Worm (Caenorhabditis elegans) whole organism, L4 larva: ENCODE data around the gene dyf-11.

Experiments
- D1046.2 ChIP-seq: fragments of 200-800 bp; sonication (Bioruptor generic); IDR thresholded peaks from 2 replicates; pipeline ENCODE4 v1.3.6; 2022; ENCODE audit warnings: missing genetic modification characterization, missing compliant biosample characterization
- F26F4.8 ChIP-seq: fragments of 200-800 bp; sonication (Bioruptor generic); conservative IDR thresholded peaks from 2 replicates; pipeline ENCODE4 v1.3.6; 2022; ENCODE audit warnings: missing genetic modification characterization, missing compliant biosample characterization
- F49E8.2 ChIP-seq: sonication (generic microtip); optimal IDR thresholded peaks from 2 replicates; lab custom pipeline; 2016; ENCODE audit warnings: missing compliant biosample characterization, mild to moderate bottlenecking, missing genetic modification characterization, borderline replicate concordance
- R02D3.7 ChIP-seq: fragments of 150-350 bp; sonication (generic microtip); optimal IDR thresholded peaks from 3 replicates; lab custom pipeline; 2014; ENCODE audit warnings: missing biosample characterization, missing genetic modification characterization
- ZK337.2 ChIP-seq: fragments of 200-800 bp; sonication (Bioruptor generic); IDR thresholded peaks from 2 replicates; pipeline ENCODE4 v1.3.6; 2022; ENCODE audit warnings: missing genetic modification reagents, missing genetic modification characterization, missing compliant biosample characterization
- ZK546.5 ChIP-seq, 2 experiments: sonication (generic microtip); optimal IDR thresholded peaks; 2 replicates each; lab custom pipeline; 2017; ENCODE audit warnings: missing biosample characterization in 2 of 2, missing genetic modification characterization in 2 of 2
- aha-1 ChIP-seq: fragments of 150-350 bp; peaks from one replicate; lab custom pipeline; 2014; ENCODE audit warnings: missing biosample characterization, missing genetic modification characterization
- arid-1 ChIP-seq: fragments of 200-800 bp; sonication (Bioruptor generic); conservative IDR thresholded peaks from 2 replicates; pipeline ENCODE4 v1.3.6; 2022; ENCODE audit warnings: missing genetic modification reagents, missing genetic modification characterization, missing compliant biosample characterization
- attf-4 ChIP-seq: sonication (generic microtip); optimal IDR thresholded peaks from 3 replicates; lab custom pipeline; 2017; ENCODE audit warnings: missing biosample characterization, missing genetic modification characterization
- ceh-28 ChIP-seq: fragments of 150-350 bp; optimal IDR thresholded peaks from 2 replicates; lab custom pipeline; 2014; ENCODE audit warnings: missing biosample characterization, missing genetic modification reagents, missing genetic modification characterization
- ceh-32 ChIP-seq: sonication (generic microtip); optimal IDR thresholded peaks from 2 replicates; lab custom pipeline; 2016; ENCODE audit warnings: mild to moderate bottlenecking, missing genetic modification characterization, missing compliant biosample characterization; ENCODE audit not compliant: poor library complexity
- ceh-82 ChIP-seq: sonication (generic microtip); optimal IDR thresholded peaks from 2 replicates; lab custom pipeline; 2017; ENCODE audit warnings: missing biosample characterization, missing genetic modification characterization
- ctbp-1 ChIP-seq: fragments of 200-800 bp; sonication (Bioruptor generic); IDR thresholded peaks from 2 replicates; pipeline ENCODE4 v1.3.6; 2022; ENCODE audit warnings: missing genetic modification reagents, missing genetic modification characterization, missing compliant biosample characterization
- daf-12 ChIP-seq: fragments of 150-350 bp; optimal IDR thresholded peaks from 2 replicates; lab custom pipeline; 2014; ENCODE audit warnings: missing biosample characterization, missing genetic modification reagents, missing genetic modification characterization
- daf-16 ChIP-seq, 3 experiments: sonication (generic microtip); optimal IDR thresholded peaks; 2 replicates each; lab custom pipeline; 2016 to 2017; ENCODE audit warnings: missing genetic modification characterization in 3 of 3, missing genetic modification reagents in 3 of 3, mild to moderate bottlenecking in 2 of 3, missing compliant biosample characterization in 2 of 3, missing biosample characterization in 1 of 3, moderate library complexity in 1 of 3
- daf-19 ChIP-seq: fragments of 200-800 bp; sonication (Bioruptor generic); conservative IDR thresholded peaks from 2 replicates; pipeline ENCODE4 v1.3.6; 2022; ENCODE audit warnings: missing genetic modification characterization, missing compliant biosample characterization
- daf-8 ChIP-seq: fragments of 200-800 bp; sonication (Bioruptor generic); IDR thresholded peaks from 2 replicates; pipeline ENCODE4 v1.3.6; 2022; ENCODE audit warnings: missing genetic modification characterization, missing compliant biosample characterization
- dmd-6 ChIP-seq: fragments of 200-800 bp; sonication (Bioruptor generic); IDR thresholded peaks from 2 replicates; pipeline ENCODE4 v1.3.6; 2022; ENCODE audit warnings: missing genetic modification reagents, missing genetic modification characterization, missing compliant biosample characterization
- dmd-9 ChIP-seq: fragments of 200-800 bp; sonication (Bioruptor generic); IDR thresholded peaks from 2 replicates; pipeline ENCODE4 v1.3.6; 2022; ENCODE audit warnings: missing genetic modification reagents, missing genetic modification characterization, missing compliant biosample characterization
- dpl-1 ChIP-seq: fragments of 150-350 bp; optimal IDR thresholded peaks from 2 replicates; lab custom pipeline; 2014; ENCODE audit warnings: missing biosample characterization, missing genetic modification reagents, missing genetic modification characterization
- duxl-1 ChIP-seq: sonication (generic microtip); optimal IDR thresholded peaks from 2 replicates; lab custom pipeline; 2016; ENCODE audit warnings: mild to moderate bottlenecking, missing genetic modification characterization, moderate library complexity, missing compliant biosample characterization; ENCODE audit not compliant: poor library complexity
- dve-1 ChIP-seq: sonication (generic microtip); optimal IDR thresholded peaks from 2 replicates; lab custom pipeline; 2017; ENCODE audit warnings: antibody characterized with exemption, mild to moderate bottlenecking, missing genetic modification characterization, missing compliant biosample characterization; ENCODE audit not compliant: insufficient read depth
- egl-27 ChIP-seq: sonication (generic microtip); optimal IDR thresholded peaks from 3 replicates; lab custom pipeline; 2017; ENCODE audit warnings: missing biosample characterization, missing genetic modification reagents, missing genetic modification characterization
- egl-43 ChIP-seq: fragments of 200-800 bp; sonication (Bioruptor generic); IDR thresholded peaks from 2 replicates; pipeline ENCODE4 v1.3.6; 2022; ENCODE audit warnings: missing genetic modification reagents, missing genetic modification characterization, missing compliant biosample characterization
- fkh-10 ChIP-seq: fragments of 150-350 bp; optimal IDR thresholded peaks from 2 replicates; lab custom pipeline; 2014; ENCODE audit warnings: missing biosample characterization, missing genetic modification reagents, missing genetic modification characterization
- hif-1 ChIP-seq, 2 experiments: sonication (generic microtip); optimal IDR thresholded peaks; 2 replicates each; lab custom pipeline; 2016 to 2017; ENCODE audit warnings: missing compliant biosample characterization in 2 of 2, missing genetic modification characterization in 2 of 2, missing genetic modification reagents in 2 of 2, missing genotype in 2 of 2, mild to moderate bottlenecking in 1 of 2
- hlh-30 ChIP-seq: sonication (generic microtip); optimal IDR thresholded peaks from 2 replicates; lab custom pipeline; 2017; ENCODE audit warnings: antibody characterized with exemption, mild to moderate bottlenecking, missing genetic modification characterization, missing compliant biosample characterization; ENCODE audit not compliant: insufficient read depth
- hmg-1.1 ChIP-seq: fragments of 200-800 bp; sonication (Bioruptor generic); IDR thresholded peaks from 2 replicates; pipeline ENCODE4 v1.3.6; 2022; ENCODE audit warnings: missing genetic modification reagents, missing genetic modification characterization, missing compliant biosample characterization
- lim-7 ChIP-seq: fragments of 200-800 bp; sonication (Bioruptor generic); IDR thresholded peaks from 2 replicates; pipeline ENCODE4 v1.3.6; 2022; ENCODE audit warnings: missing genetic modification characterization, missing compliant biosample characterization
- lin-15B ChIP-seq: fragments of 150-350 bp; sonication (generic microtip); optimal IDR thresholded peaks from 3 replicates; lab custom pipeline; 2014; ENCODE audit warnings: missing biosample characterization, missing genetic modification characterization
- lir-3 ChIP-seq: sonication (generic microtip); optimal IDR thresholded peaks from 2 replicates; lab custom pipeline; 2016; ENCODE audit warnings: mild to moderate bottlenecking, missing genetic modification characterization, missing compliant biosample characterization
- mxl-3 ChIP-seq: fragments of 200-800 bp; sonication (Bioruptor generic); optimal IDR thresholded peaks from 2 replicates; lab custom pipeline; 2018; ENCODE audit warnings: mild to moderate bottlenecking, missing genetic modification characterization, missing compliant biosample characterization
- nhr-25 ChIP-seq: sonication (generic microtip); optimal IDR thresholded peaks from 2 replicates; lab custom pipeline; 2017; ENCODE audit warnings: missing genetic modification characterization, mild to moderate bottlenecking, missing compliant biosample characterization, antibody characterized with exemption, moderate library complexity, borderline replicate concordance; ENCODE audit not compliant: insufficient read depth
- nhr-48 ChIP-seq: sonication (generic microtip); optimal IDR thresholded peaks from 2 replicates; lab custom pipeline; 2016; ENCODE audit warnings: mild to moderate bottlenecking, missing genetic modification characterization, missing compliant biosample characterization
- nhr-6 ChIP-seq: fragments of 150-350 bp; optimal IDR thresholded peaks from 2 replicates; lab custom pipeline; 2014; ENCODE audit warnings: missing biosample characterization, missing genetic modification characterization
- nhr-76 ChIP-seq: fragments of 150-350 bp; optimal IDR thresholded peaks from 2 replicates; lab custom pipeline; 2014; ENCODE audit warnings: missing biosample characterization, missing genetic modification characterization
- nhr-77 ChIP-seq: fragments of 150-350 bp; optimal IDR thresholded peaks from 2 replicates; lab custom pipeline; 2014; ENCODE audit warnings: missing biosample characterization, missing genetic modification characterization
- pha-4 ChIP-seq, 2 experiments: fragments of 150-350 bp in 1 of 2; fragments of 200-800 bp in 1 of 2; sonication (Bioruptor generic) in 1 of 2; IDR thresholded peaks in 1 of 2; optimal IDR thresholded peaks in 1 of 2; 2 replicates each; pipeline versions ENCODE4 v1.3.6 to Lab custom; 2014 to 2022; ENCODE audit warnings: missing genetic modification characterization in 2 of 2, missing genetic modification reagents in 2 of 2, missing biosample characterization in 1 of 2, missing compliant biosample characterization in 1 of 2
- rbr-2 ChIP-seq: sonication (generic microtip); optimal IDR thresholded peaks from 2 replicates; lab custom pipeline; 2016; ENCODE audit warnings: missing genotype, missing genetic modification characterization, missing compliant biosample characterization
- saeg-2 ChIP-seq: fragments of 200-800 bp; sonication (Bioruptor generic); IDR thresholded peaks from 2 replicates; pipeline ENCODE4 v1.3.6; 2022; ENCODE audit warnings: missing genetic modification reagents, missing genetic modification characterization, missing compliant biosample characterization
- set-16 ChIP-seq: fragments of 200-800 bp; sonication (Bioruptor generic); IDR thresholded peaks from 2 replicates; pipeline ENCODE4 v1.3.6; 2022; ENCODE audit warnings: missing genetic modification reagents, missing genetic modification characterization, missing compliant biosample characterization
- snpc-1.2 ChIP-seq: fragments of 200-800 bp; sonication (Bioruptor generic); IDR thresholded peaks from 2 replicates; pipeline ENCODE4 v1.3.6; 2022; ENCODE audit warnings: missing genetic modification reagents, missing genetic modification characterization, missing compliant biosample characterization
- spr-1 ChIP-seq: sonication (generic microtip); optimal IDR thresholded peaks from 2 replicates; lab custom pipeline; 2016; ENCODE audit warnings: mild to moderate bottlenecking, missing genetic modification characterization, missing compliant biosample characterization
- spr-3 ChIP-seq: fragments of 200-800 bp; sonication (Bioruptor generic); optimal IDR thresholded peaks from 2 replicates; lab custom pipeline; 2018; ENCODE audit warnings: mild to moderate bottlenecking, missing genetic modification characterization, missing compliant biosample characterization
- unc-130 ChIP-seq: sonication (generic microtip); optimal IDR thresholded peaks from 2 replicates; lab custom pipeline; 2016; ENCODE audit warnings: missing genetic modification reagents, missing genetic modification characterization, missing compliant biosample characterization
- vab-7 ChIP-seq: fragments of 200-800 bp; sonication (Bioruptor generic); IDR thresholded peaks from 2 replicates; pipeline ENCODE4 v1.3.6; 2022; ENCODE audit warnings: missing genetic modification reagents, missing genetic modification characterization, missing compliant biosample characterization
- zip-2 ChIP-seq: fragments of 150-350 bp; optimal IDR thresholded peaks from 2 replicates; lab custom pipeline; 2014; ENCODE audit warnings: missing biosample characterization, missing genetic modification characterization
- ztf-11 ChIP-seq: fragments of 150-350 bp; optimal IDR thresholded peaks from 2 replicates; lab custom pipeline; 2014; ENCODE audit warnings: missing biosample characterization, missing genetic modification characterization
- ztf-7 ChIP-seq: fragments of 150-350 bp; optimal IDR thresholded peaks from 2 replicates; lab custom pipeline; 2014; ENCODE audit warnings: missing biosample characterization, missing genetic modification characterization

Gene dyf-11

DNA sequence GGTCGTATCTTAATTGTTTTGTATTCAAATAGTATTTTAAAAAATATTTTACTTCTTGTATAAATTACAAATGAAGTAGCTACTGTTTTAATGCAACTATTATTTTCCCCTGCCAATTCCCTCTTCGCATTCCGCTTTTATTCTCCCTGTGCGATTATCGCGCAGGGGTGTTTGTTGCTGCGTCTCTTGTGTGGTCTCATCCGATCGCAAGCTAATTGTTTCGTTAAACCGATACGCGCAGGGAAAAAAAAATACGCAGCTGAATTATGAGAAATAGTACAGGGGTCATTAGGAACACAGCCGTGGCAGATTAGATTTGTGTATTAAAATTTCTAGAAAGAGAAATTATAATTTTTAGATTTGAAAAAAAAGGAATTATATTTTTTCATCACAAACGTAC lies 43.0 kb downstream of the dyf-11 start (continued):
- TF ChIP-seq egl-27 (tag; lab: Kevin White, UChicago) (peak; percentile 98), ceh-32 (tag; lab: Kevin White, UChicago) (peak; percentile 88), ceh-28 (tag; lab: Kevin White, UChicago) (peak; percentile 83), nhr-48 (peak; percentile 96), lim-7 (peak; percentile 58; the same call in 1 of the 2 replicates), zip-2 (tag; lab: Kevin White, UChicago) (peak; percentile 97), F26F4.8 (0 out of 2 replicates have a peak, but pooled peaks have one; percentile 49), dmd-6 (peak; percentile 97), set-16 (GFP tag; lab: Robert Waterston, UW) (no peak), nhr-77 (peak; percentile 100), ZK546.5 (tag; optimal IDR thresholded peaks at IDR 0.05; lab: Kevin White, UChicago) (peak; percentile 17 to 62), hif-1 (tag; optimal IDR thresholded peaks at IDR 0.05; lab: Kevin White, UChicago) (peak; percentile 77 to 83), dmd-9 (peak; percentile 88), fkh-10 (GFP tag; lab: Kevin White, UChicago) (peak; percentile 99), nhr-6 (peak; percentile 97), hlh-30 (tag; lab: Kevin White, UChicago) (peak; percentile 93), egl-43 (peak; percentile 99), lir-3 (tag; lab: Kevin White, UChicago) (peak; percentile 91), duxl-1 (tag; lab: Kevin White, UChicago) (peak; percentile 99), dve-1 (tag; lab: Kevin White, UChicago) (peak; percentile 100), daf-12 (tag; lab: Kevin White, UChicago) (no peak), ctbp-1 (GFP tag; lab: Robert Waterston, UW) (peak; percentile 96), spr-1 (peak; percentile 97), ZK337.2 (peak; percentile 85), lin-15B (tag; lab: Kevin White, UChicago) (peak; percentile 67), ztf-11 (peak; percentile 82), nhr-25 (tag; lab: Kevin White, UChicago) (peak; percentile 91), attf-4 (tag; lab: Kevin White, UChicago) (peak; percentile 71), daf-16 (GFP tag; optimal IDR thresholded peaks at IDR 0.05; lab: Kevin White, UChicago) (peak; percentile 96 to 98), daf-16 (tag; optimal IDR thresholded peaks at IDR 0.05; lab: Kevin White, UChicago) (peak; percentile 97), spr-3 (GFP tag; lab: Kevin White, UChicago) (peak; percentile 95), vab-7 (peak; percentile 99), ceh-82 (peak; percentile 70), mxl-3 (GFP tag; lab: Kevin White, UChicago) (peak; percentile 96), daf-8 (GFP tag; lab: Robert Waterston, UW) (peak; percentile 68; the same call in 1 of the 2 replicates), unc-130 (GFP tag; lab: Kevin White, UChicago) (no peak), F49E8.2 (tag; lab: Kevin White, UChicago) (no peak), hmg-1.1 (GFP tag; lab: Robert Waterston, UW) (peak; percentile 100), saeg-2 (GFP tag; lab: Robert Waterston, UW) (peak; percentile 95), dpl-1 (GFP tag; lab: Kevin White, UChicago) (peak; percentile 79), daf-19 (peak; percentile 90), snpc-1.2 (GFP tag; lab: Robert Waterston, UW) (peak; percentile 60; the same call in 1 of the 2 replicates), arid-1 (GFP tag; lab: Robert Waterston, UW) (peak; percentile 92), D1046.2 (GFP tag; lab: Robert Waterston, UW) (peak; percentile 91), pha-4 (GFP tag; IDR thresholded peaks at IDR 0.05; lab: Robert Waterston, UW) (peak; percentile 96), pha-4 (tag; optimal IDR thresholded peaks at IDR 0.05; lab: Kevin White, UChicago) (peak; percentile 96), aha-1 (tag; lab: Kevin White, UChicago) (peak; percentile 100), rbr-2 (tag; lab: Kevin White, UChicago) (peak; percentile 99), R02D3.7 (peak; percentile 38), nhr-76 (tag; lab: Kevin White, UChicago) (peak; percentile 83), ztf-7 (tag; lab: Kevin White, UChicago) (peak; percentile 95)
